Worm (Caenorhabditis elegans) whole organism, young adult: Measurements from ENCODE around the gene crn-6.

Experiments
- C17E4.6 ChIP-seq: fragments of 200-800 bp; sonication (Bioruptor generic); IDR thresholded peaks from 2 replicates; pipeline ENCODE4 v1.3.6; 2022; ENCODE audit warnings: missing genetic modification reagents, missing genetic modification characterization, missing compliant biosample characterization
- F22D6.2 ChIP-seq: sonication (generic microtip); optimal IDR thresholded peaks from 2 replicates; lab custom pipeline; 2016; ENCODE audit warnings: mild to moderate bottlenecking, missing genetic modification characterization, missing compliant biosample characterization
- F23B12.7 ChIP-seq: sonication (generic microtip); optimal IDR thresholded peaks from 2 replicates; lab custom pipeline; 2017; ENCODE audit warnings: missing genetic modification characterization, mild to moderate bottlenecking, missing compliant biosample characterization, antibody characterized with exemption, moderate library complexity; ENCODE audit not compliant: insufficient read depth
- ama-1 ChIP-seq, 3 experiments: fragments of 150-350 bp in 1 of 3; sonication (generic microtip) in 2 of 3; optimal IDR thresholded peaks; 2 replicates each; lab custom pipeline; 2014 to 2018; ENCODE audit warnings: missing biosample characterization in 2 of 3, missing genetic modification characterization in 2 of 3, missing genetic modification reagents in 2 of 3
- aptf-2 ChIP-seq: fragments of 200-800 bp; sonication (Bioruptor generic); conservative IDR thresholded peaks from 2 replicates; pipeline ENCODE4 v1.3.6; 2022; ENCODE audit warnings: missing genetic modification reagents, missing genetic modification characterization, missing compliant biosample characterization
- ceh-27 ChIP-seq: fragments of 200-800 bp; sonication (Bioruptor generic); optimal IDR thresholded peaks from 2 replicates; lab custom pipeline; 2018; ENCODE audit warnings: mild to moderate bottlenecking, missing genetic modification characterization, moderate library complexity, missing compliant biosample characterization
- fkh-3 ChIP-seq: sonication (generic microtip); optimal IDR thresholded peaks from 2 replicates; lab custom pipeline; 2016; ENCODE audit warnings: mild to moderate bottlenecking, missing genetic modification characterization, missing compliant biosample characterization
- hlh-26 ChIP-seq: fragments of 200-800 bp; sonication (Bioruptor generic); conservative IDR thresholded peaks from 2 replicates; pipeline ENCODE4 v1.3.6; 2022; ENCODE audit warnings: missing genetic modification reagents, missing genetic modification characterization, missing compliant biosample characterization
- lin-35 ChIP-seq, 3 experiments: fragments of 150-350 bp in 2 of 3; sonication (generic microtip) in 1 of 3; optimal IDR thresholded peaks; 2 replicates each; lab custom pipeline; 2014 to 2018; ENCODE audit warnings: missing biosample characterization in 3 of 3, missing genetic modification characterization in 3 of 3, missing genetic modification reagents in 3 of 3
- madf-6 ChIP-seq: fragments of 200-800 bp; sonication (Bioruptor generic); IDR thresholded peaks from 2 replicates; pipeline ENCODE4 v1.3.6; 2022; ENCODE audit warnings: missing genetic modification reagents, missing genetic modification characterization, missing compliant biosample characterization
- snpc-4 ChIP-seq, 5 experiments: fragments of 150-350 bp in 1 of 5; sonication (generic microtip) in 4 of 5; optimal IDR thresholded peaks; 2 replicates each; lab custom pipeline; 2014 to 2018; ENCODE audit warnings: missing genetic modification characterization in 5 of 5, missing biosample characterization in 3 of 5, antibody characterized with exemption in 2 of 5, mild to moderate bottlenecking in 2 of 5, missing compliant biosample characterization in 2 of 5, missing genotype in 2 of 5, moderate library complexity in 2 of 5, missing genetic modification reagents in 1 of 5
- sptf-2 ChIP-seq: fragments of 200-800 bp; sonication (Bioruptor generic); optimal IDR thresholded peaks from 2 replicates; lab custom pipeline; 2018; ENCODE audit warnings: mild to moderate bottlenecking, missing genetic modification characterization, missing compliant biosample characterization
- ztf-28 ChIP-seq: fragments of 200-800 bp; sonication (Bioruptor generic); IDR thresholded peaks from 2 replicates; pipeline ENCODE4 v1.3.6; 2022; ENCODE audit warnings: missing genetic modification reagents, missing genetic modification characterization, missing compliant biosample characterization

DNA sequence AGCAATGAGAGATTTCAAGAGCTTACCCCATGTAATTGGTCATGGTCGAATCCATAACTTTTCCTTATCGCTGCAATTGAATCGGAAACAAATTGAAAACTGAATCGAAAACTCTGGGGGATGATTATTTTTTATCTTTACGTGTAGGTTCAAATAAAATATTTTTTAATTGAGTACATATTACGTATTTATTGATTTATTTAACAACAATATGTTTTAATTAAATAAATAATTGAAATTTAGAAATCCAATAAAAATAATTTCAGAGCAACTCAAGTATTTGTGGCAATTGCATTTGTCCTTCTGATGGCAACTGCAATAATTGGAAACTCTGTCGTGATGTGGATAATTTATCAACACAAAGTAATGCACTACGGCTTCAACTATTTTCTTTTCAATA, 18.5 kb downstream of the crn-6 start, which contains the start of gene C38C10.3:
- no peak for TF ChIP-seq hlh-26
- no peak for TF ChIP-seq ztf-28 (GFP tag; lab: Robert Waterston, UW)
- no peak for TF ChIP-seq ama-1 (optimal IDR thresholded peaks at IDR 0.05; lab: Kevin White, UChicago)
- no peak for TF ChIP-seq ama-1 (GFP tag; optimal IDR thresholded peaks at IDR 0.05; lab: Kevin White, UChicago)
- no peak for TF ChIP-seq sptf-2
- TF ChIP-seq snpc-4 (GFP tag; optimal IDR thresholded peaks at IDR 0.05; lab: Kevin White, UChicago), result no peak
- no peak for TF ChIP-seq snpc-4 (tag; optimal IDR thresholded peaks at IDR 0.05; lab: Kevin White, UChicago)
- TF ChIP-seq aptf-2 (GFP tag; lab: Robert Waterston, UW), result no peak
- no peak for TF ChIP-seq fkh-3
- no peak for TF ChIP-seq ceh-27 (GFP tag; lab: Kevin White, UChicago)
- no peak for TF ChIP-seq F22D6.2 (tag; lab: Kevin White, UChicago)
- TF ChIP-seq F23B12.7 (tag; lab: Kevin White, UChicago), result no peak
- no peak for TF ChIP-seq lin-35 (GFP tag; optimal IDR thresholded peaks at IDR 0.05; lab: Kevin White, UChicago)
- TF ChIP-seq madf-6 (GFP tag; lab: Robert Waterston, UW), result no peak
- TF ChIP-seq C17E4.6 (GFP tag; lab: Robert Waterston, UW), result no peak
